Worm (Caenorhabditis elegans): ENCODE data around the gene srt-41.

srt-41 gene

ce11 chrV:1804645-1805559 is 2.0 kb upstream of the srt-41 start, which contains the start of the genes hsp-16.2 and hsp-16.41:
hsp-16.2 (minus strand) TSS chrV:1804957.
hsp-16.41 (plus strand) TSS chrV:1805178.
- TF ChIP-seq dao-5 (tag; optimal IDR thresholded peaks at IDR 0.05) (no peak), him-1 (tag; optimal IDR thresholded peaks at IDR 0.05) (no peak), W03F9.2 (tag; optimal IDR thresholded peaks at IDR 0.05) (peak; percentile 6)

ce11 chrV:1804034-1804542 is 1.1 kb upstream of the srt-41 start:
- TF ChIP-seq W03F9.2 (tag; optimal IDR thresholded peaks at IDR 0.05) (peak; percentile 11), him-1 (tag; optimal IDR thresholded peaks at IDR 0.05) (no peak), dao-5 (tag; optimal IDR thresholded peaks at IDR 0.05) (no peak)

- no peak for TF ChIP-seq dao-5 (tag; optimal IDR thresholded peaks at IDR 0.05)
- TF ChIP-seq W03F9.2 (tag; optimal IDR thresholded peaks at IDR 0.05): no peak
- TF ChIP-seq him-1 (tag; optimal IDR thresholded peaks at IDR 0.05): no peak
These were observed 5.0 kb downstream of the srt-41 start, which contains the start of gene F36H9.10 for ce11 chrV:1797900-1798299. F36H9.10 (plus strand) TSS chrV:1798200.

ce11 chrV:1794218-1794617 is 8.7 kb downstream of the srt-41 start, which contains the start of gene F36H9.1:
F36H9.1 (plus strand) TSS chrV:1794518.
- TF ChIP-seq him-1 (tag; optimal IDR thresholded peaks at IDR 0.05) (no peak), W03F9.2 (tag; optimal IDR thresholded peaks at IDR 0.05) (no peak), dao-5 (tag; optimal IDR thresholded peaks at IDR 0.05) (no peak)

ce11 chrV:1789495-1789894 is 13.4 kb downstream of the srt-41 start:
- TF ChIP-seq dao-5 (tag; optimal IDR thresholded peaks at IDR 0.05): no peak
- no peak for TF ChIP-seq him-1 (tag; optimal IDR thresholded peaks at IDR 0.05)
- TF ChIP-seq W03F9.2 (tag; optimal IDR thresholded peaks at IDR 0.05): no peak

ce11 chrV:1788157-1788556 is 14.8 kb downstream of the srt-41 start, which contains the start of gene F36H9.2:
F36H9.2 (plus strand) TSS chrV:1788457.
- no peak for TF ChIP-seq dao-5 (tag; optimal IDR thresholded peaks at IDR 0.05)

ce11 chrV:1781922-1782321 is 21.0 kb downstream of the srt-41 start, which contains the start of gene F36H9.5:
F36H9.5 (minus strand) TSS chrV:1782022.
- TF ChIP-seq W03F9.2 (tag; optimal IDR thresholded peaks at IDR 0.05) (no peak), dao-5 (tag; optimal IDR thresholded peaks at IDR 0.05) (no peak), him-1 (tag; optimal IDR thresholded peaks at IDR 0.05) (no peak)

- TF ChIP-seq him-1 (tag; optimal IDR thresholded peaks at IDR 0.05): no peak
These were observed 22.9 kb downstream of the srt-41 start for ce11 chrV:1779994-1780393.

ce11 chrV:1779136-1779535 is 23.8 kb downstream of the srt-41 start, which contains the start of gene F36H9.4:
F36H9.4 (minus strand) TSS chrV:1779236.
- TF ChIP-seq W03F9.2 (tag; optimal IDR thresholded peaks at IDR 0.05): no peak
- TF ChIP-seq him-1 (tag; optimal IDR thresholded peaks at IDR 0.05): no peak
- TF ChIP-seq dao-5 (tag; optimal IDR thresholded peaks at IDR 0.05): no peak

ce11 chrV:1774874-1775589 is 27.9 kb downstream of the srt-41 start, which contains the start of gene F36H9.7:
F36H9.7 (minus strand) TSS chrV:1774924.
- no peak for TF ChIP-seq dao-5 (tag; optimal IDR thresholded peaks at IDR 0.05)
- no peak for TF ChIP-seq W03F9.2 (tag; optimal IDR thresholded peaks at IDR 0.05)
- no peak for TF ChIP-seq him-1 (tag; optimal IDR thresholded peaks at IDR 0.05)

ce11 chrV:1773120-1773519 is 29.8 kb downstream of the srt-41 start:
- TF ChIP-seq dao-5 (tag; optimal IDR thresholded peaks at IDR 0.05) (no peak), W03F9.2 (tag; optimal IDR thresholded peaks at IDR 0.05) (no peak), him-1 (tag; optimal IDR thresholded peaks at IDR 0.05) (no peak)

- TF ChIP-seq W03F9.2 (tag; optimal IDR thresholded peaks at IDR 0.05) (no peak), him-1 (tag; optimal IDR thresholded peaks at IDR 0.05) (no peak), dao-5 (tag; optimal IDR thresholded peaks at IDR 0.05) (no peak)
These were observed 31.2 kb downstream of the srt-41 start, which contains the start of gene dhs-13 for ce11 chrV:1771727-1772126. dhs-13 (minus strand) TSS chrV:1771734.

ce11 chrV:1767427-1767826 is 35.5 kb downstream of the srt-41 start:
- TF ChIP-seq W03F9.2 (tag; optimal IDR thresholded peaks at IDR 0.05) (no peak), dao-5 (tag; optimal IDR thresholded peaks at IDR 0.05) (no peak), him-1 (tag; optimal IDR thresholded peaks at IDR 0.05) (no peak)

Data from whole organism, L4/young adult.